Worm (Caenorhabditis elegans) whole organism, L2 larva: ENCODE measurements around the gene K12B6.9.

Experiments used
- Y55F3AM.14 ChIP-seq: fragments of 200-800 bp; sonication (Bioruptor generic); optimal IDR thresholded peaks from 2 replicates; lab custom pipeline; 2018; ENCODE audit warnings: mild to moderate bottlenecking, missing genetic modification characterization, missing compliant biosample characterization
- ama-1 ChIP-seq: fragments of 150-350 bp; optimal IDR thresholded peaks from 2 replicates; lab custom pipeline; 2018; ENCODE audit warnings: inconsistent platforms
- ceh-16 ChIP-seq: fragments of 150-350 bp; optimal IDR thresholded peaks from 2 replicates; lab custom pipeline; 2014; ENCODE audit warnings: missing biosample characterization, missing genetic modification characterization
- elt-3 ChIP-seq: sonication (generic microtip); optimal IDR thresholded peaks from 2 replicates; lab custom pipeline; 2017; ENCODE audit warnings: missing biosample characterization, missing genetic modification characterization
- nhr-237 ChIP-seq: fragments of 150-350 bp; optimal IDR thresholded peaks from 2 replicates; lab custom pipeline; 2014; ENCODE audit warnings: missing biosample characterization, missing genetic modification characterization
- sma-3 ChIP-seq: sonication (generic microtip); optimal IDR thresholded peaks from 2 replicates; lab custom pipeline; 2016; ENCODE audit warnings: missing genetic modification reagents, missing genetic modification characterization, missing compliant biosample characterization

DNA sequence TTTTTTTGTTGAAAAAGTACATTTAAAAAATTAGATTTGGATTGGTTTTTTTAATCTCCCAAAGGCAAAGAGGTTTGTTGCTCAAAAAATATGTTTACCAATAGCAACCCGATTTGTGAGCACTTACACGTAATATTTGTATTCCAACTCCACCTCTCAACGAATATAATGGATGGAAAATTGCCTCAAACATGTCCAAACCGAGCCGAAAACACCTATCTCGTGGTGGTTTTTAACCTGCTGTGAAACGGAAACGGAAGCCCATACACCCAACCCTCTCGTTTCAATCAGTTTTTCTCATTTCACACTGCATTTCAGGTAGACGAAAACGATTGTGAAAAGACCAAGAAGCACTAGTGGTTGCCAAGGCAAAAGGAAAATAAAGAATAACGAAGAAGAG is 24.2 kb upstream of the K12B6.9 start, which contains the start of gene cest-24:
- TF ChIP-seq ama-1 (lab: Kevin White, UChicago), result no peak
- TF ChIP-seq ceh-16 (tag; lab: Kevin White, UChicago), result no peak
- TF ChIP-seq sma-3 (GFP tag; lab: Kevin White, UChicago), result no peak
- TF ChIP-seq Y55F3AM.14 (GFP tag; lab: Kevin White, UChicago), result no peak
- TF ChIP-seq elt-3, result no peak
- TF ChIP-seq nhr-237 (tag; lab: Kevin White, UChicago), result no peak
